Fruit fly (Drosophila melanogaster): ENCODE results near the gene Tcs4.

dm6 chrX:19696845-19697244 lies 4.7 kb downstream of the Tcs4 start, which contains the start of gene Cdc42:
- TF ChIP-seq CG8478 (optimal IDR thresholded peaks at IDR 0.05) (no peak), CTCF (optimal IDR thresholded peaks at IDR 0.05) (peak in 1 of 2 experiments; percentile 12)

All from S2 (cell line).